Worm (Caenorhabditis elegans) whole organism, L4 larva: ENCODE results near the gene H11E01.3.

Experiments
- D1046.2 ChIP-seq: fragments of 200-800 bp; sonication (Bioruptor generic); IDR thresholded peaks from 2 replicates; pipeline ENCODE4 v1.3.6; 2022; ENCODE audit warnings: missing genetic modification characterization, missing compliant biosample characterization
- F10B5.3 ChIP-seq: sonication (generic microtip); optimal IDR thresholded peaks from 2 replicates; lab custom pipeline; 2016; ENCODE audit warnings: mild to moderate bottlenecking, missing genetic modification characterization, missing compliant biosample characterization
- F26F4.8 ChIP-seq: fragments of 200-800 bp; sonication (Bioruptor generic); conservative IDR thresholded peaks from 2 replicates; pipeline ENCODE4 v1.3.6; 2022; ENCODE audit warnings: missing genetic modification characterization, missing compliant biosample characterization
- F49E8.2 ChIP-seq: sonication (generic microtip); optimal IDR thresholded peaks from 2 replicates; lab custom pipeline; 2016; ENCODE audit warnings: missing compliant biosample characterization, mild to moderate bottlenecking, missing genetic modification characterization, borderline replicate concordance
- T26A8.4 ChIP-seq: fragments of 200-800 bp; sonication (Bioruptor generic); IDR thresholded peaks from 2 replicates; pipeline ENCODE4 v1.3.6; 2022; ENCODE audit warnings: missing genetic modification characterization, missing compliant biosample characterization
- Y105C5A.15 ChIP-seq: fragments of 200-800 bp; sonication (Bioruptor generic); IDR thresholded peaks from 2 replicates; pipeline ENCODE4 v1.3.6; 2022; ENCODE audit warnings: missing genetic modification characterization, missing compliant biosample characterization
- ZK546.5 ChIP-seq, 2 experiments: sonication (generic microtip); optimal IDR thresholded peaks; 2 replicates each; lab custom pipeline; 2017; ENCODE audit warnings: missing biosample characterization in 2 of 2, missing genetic modification characterization in 2 of 2
- aha-1 ChIP-seq: fragments of 150-350 bp; peaks from one replicate; lab custom pipeline; 2014; ENCODE audit warnings: missing biosample characterization, missing genetic modification characterization
- aly-2 ChIP-seq: sonication (generic microtip); optimal IDR thresholded peaks from 2 replicates; lab custom pipeline; 2018; ENCODE audit warnings: missing biosample characterization, missing genetic modification characterization
- ceh-20 ChIP-seq: fragments of 200-800 bp; sonication (Bioruptor generic); IDR thresholded peaks from 2 replicates; pipeline ENCODE4 v1.3.6; 2022; ENCODE audit warnings: missing genetic modification reagents, missing genetic modification characterization, missing compliant biosample characterization
- ceh-28 ChIP-seq: fragments of 150-350 bp; optimal IDR thresholded peaks from 2 replicates; lab custom pipeline; 2014; ENCODE audit warnings: missing biosample characterization, missing genetic modification reagents, missing genetic modification characterization
- ceh-44 ChIP-seq: fragments of 200-800 bp; sonication (Bioruptor generic); IDR thresholded peaks from 2 replicates; pipeline ENCODE4 v1.3.6; 2022; ENCODE audit warnings: missing genetic modification reagents, missing genetic modification characterization, missing compliant biosample characterization
- ceh-62 ChIP-seq: sonication (generic microtip); optimal IDR thresholded peaks from 2 replicates; lab custom pipeline; 2017; ENCODE audit warnings: missing biosample characterization, missing genetic modification characterization
- ces-1 ChIP-seq: fragments of 150-350 bp; sonication (generic microtip); optimal IDR thresholded peaks from 4 replicates; lab custom pipeline; 2014; ENCODE audit warnings: missing biosample characterization, missing genetic modification reagents, missing genetic modification characterization
- cey-2 ChIP-seq: sonication (generic microtip); optimal IDR thresholded peaks from 3 replicates; lab custom pipeline; 2017; ENCODE audit warnings: missing genetic modification characterization, mild to moderate bottlenecking, missing compliant biosample characterization, antibody characterized with exemption, borderline replicate concordance; ENCODE audit not compliant: insufficient read depth
- daf-12 ChIP-seq: fragments of 150-350 bp; optimal IDR thresholded peaks from 2 replicates; lab custom pipeline; 2014; ENCODE audit warnings: missing biosample characterization, missing genetic modification reagents, missing genetic modification characterization
- daf-16 ChIP-seq, 3 experiments: sonication (generic microtip); optimal IDR thresholded peaks; 2 replicates each; lab custom pipeline; 2016 to 2017; ENCODE audit warnings: missing genetic modification characterization in 3 of 3, missing genetic modification reagents in 3 of 3, mild to moderate bottlenecking in 2 of 3, missing compliant biosample characterization in 2 of 3, missing biosample characterization in 1 of 3, moderate library complexity in 1 of 3
- dpl-1 ChIP-seq: fragments of 150-350 bp; optimal IDR thresholded peaks from 2 replicates; lab custom pipeline; 2014; ENCODE audit warnings: missing biosample characterization, missing genetic modification reagents, missing genetic modification characterization
- egl-43 ChIP-seq: fragments of 200-800 bp; sonication (Bioruptor generic); IDR thresholded peaks from 2 replicates; pipeline ENCODE4 v1.3.6; 2022; ENCODE audit warnings: missing genetic modification reagents, missing genetic modification characterization, missing compliant biosample characterization
- hmg-1.1 ChIP-seq: fragments of 200-800 bp; sonication (Bioruptor generic); IDR thresholded peaks from 2 replicates; pipeline ENCODE4 v1.3.6; 2022; ENCODE audit warnings: missing genetic modification reagents, missing genetic modification characterization, missing compliant biosample characterization
- lin-1 ChIP-seq: fragments of 200-800 bp; sonication (Bioruptor generic); IDR thresholded peaks from 2 replicates; pipeline ENCODE4 v1.3.6; 2022; ENCODE audit warnings: missing genetic modification reagents, missing genetic modification characterization, missing compliant biosample characterization
- lin-13 ChIP-seq: fragments of 150-350 bp; optimal IDR thresholded peaks from 2 replicates; lab custom pipeline; 2014; ENCODE audit warnings: missing biosample characterization, missing genetic modification reagents, missing genetic modification characterization
- lir-3 ChIP-seq: sonication (generic microtip); optimal IDR thresholded peaks from 2 replicates; lab custom pipeline; 2016; ENCODE audit warnings: mild to moderate bottlenecking, missing genetic modification characterization, missing compliant biosample characterization
- mxl-2 ChIP-seq: fragments of 200-800 bp; sonication (Bioruptor generic); conservative IDR thresholded peaks from 2 replicates; pipeline ENCODE4 v1.3.6; 2022; ENCODE audit warnings: missing genetic modification reagents, missing genetic modification characterization, missing compliant biosample characterization
- nhr-237 ChIP-seq: sonication (generic microtip); optimal IDR thresholded peaks from 2 replicates; lab custom pipeline; 2017; ENCODE audit warnings: missing biosample characterization, missing genetic modification characterization
- nhr-28 ChIP-seq: fragments of 150-350 bp; optimal IDR thresholded peaks from 2 replicates; lab custom pipeline; 2014; ENCODE audit warnings: missing biosample characterization, missing genetic modification characterization
- nhr-42 ChIP-seq: fragments of 200-800 bp; sonication (Bioruptor generic); IDR thresholded peaks from 2 replicates; pipeline ENCODE4 v1.3.6; 2022; ENCODE audit warnings: missing genetic modification characterization, missing compliant biosample characterization
- nhr-6 ChIP-seq: fragments of 150-350 bp; optimal IDR thresholded peaks from 2 replicates; lab custom pipeline; 2014; ENCODE audit warnings: missing biosample characterization, missing genetic modification characterization
- sdz-12 ChIP-seq: fragments of 200-800 bp; sonication (Bioruptor generic); optimal IDR thresholded peaks from 2 replicates; lab custom pipeline; 2018; ENCODE audit warnings: mild to moderate bottlenecking, missing genetic modification characterization, missing compliant biosample characterization
- set-16 ChIP-seq: fragments of 200-800 bp; sonication (Bioruptor generic); IDR thresholded peaks from 2 replicates; pipeline ENCODE4 v1.3.6; 2022; ENCODE audit warnings: missing genetic modification reagents, missing genetic modification characterization, missing compliant biosample characterization
- spr-1 ChIP-seq: sonication (generic microtip); optimal IDR thresholded peaks from 2 replicates; lab custom pipeline; 2016; ENCODE audit warnings: mild to moderate bottlenecking, missing genetic modification characterization, missing compliant biosample characterization
- tra-1 ChIP-seq: fragments of 200-800 bp; sonication (Bioruptor generic); IDR thresholded peaks from 2 replicates; pipeline ENCODE4 v1.3.6; 2022; ENCODE audit warnings: missing genetic modification reagents, missing genetic modification characterization, missing compliant biosample characterization
- unc-62 ChIP-seq, 3 experiments: fragments of 150-350 bp in 1 of 3; sonication (generic microtip); optimal IDR thresholded peaks in 2 of 3; peaks in 1 of 3; 1 replicate in 1 of 3; 2 replicates in 2 of 3; lab custom pipeline; 2014 to 2017; ENCODE audit warnings: missing biosample characterization in 3 of 3, missing genetic modification characterization in 3 of 3, missing genetic modification reagents in 3 of 3, missing genotype in 1 of 3

H11E01.3 gene

ce11 chrX:1627013-1627412 is 22.3 kb downstream of the H11E01.3 start (continued):
- TF ChIP-seq F10B5.3 (peak; percentile 95), spr-1 (tag; lab: Kevin White, UChicago) (peak; percentile 96), D1046.2 (GFP tag; lab: Robert Waterston, UW) (peak; percentile 84; the same call in 1 of the 2 replicates), nhr-6 (peak; percentile 93), aly-2 (tag; lab: Kevin White, UChicago) (no peak), sdz-12 (GFP tag; lab: Kevin White, UChicago) (peak; percentile 8), lin-13 (GFP tag; lab: Kevin White, UChicago) (peak; percentile 97), unc-62 (GFP tag; optimal IDR thresholded peaks at IDR 0.05 in 1 of 2; lab: Kevin White, UChicago) (peak; percentile 79 to 99), unc-62 (tag; optimal IDR thresholded peaks at IDR 0.05; lab: Kevin White, UChicago) (peak; percentile 88), hmg-1.1 (GFP tag; lab: Robert Waterston, UW) (peak; percentile 100), nhr-42 (GFP tag; lab: Robert Waterston, UW) (peak; percentile 99), F26F4.8 (GFP tag; lab: Robert Waterston, UW) (no peak)
- TF ChIP-seq, all 104 proteins: peak for 84

- TF ChIP-seq nhr-28 (tag; lab: Kevin White, UChicago) (no peak), nhr-237 (tag; lab: Kevin White, UChicago) (no peak), T26A8.4 (GFP tag; lab: Robert Waterston, UW) (no peak), lin-13 (GFP tag; lab: Kevin White, UChicago) (no peak)
Observed at ce11 chrX:1627837-1628236, 23.1 kb downstream of the H11E01.3 start, which contains the start of gene fbxb-58. fbxb-58 (plus strand) TSS chrX:1628137.

DNA sequence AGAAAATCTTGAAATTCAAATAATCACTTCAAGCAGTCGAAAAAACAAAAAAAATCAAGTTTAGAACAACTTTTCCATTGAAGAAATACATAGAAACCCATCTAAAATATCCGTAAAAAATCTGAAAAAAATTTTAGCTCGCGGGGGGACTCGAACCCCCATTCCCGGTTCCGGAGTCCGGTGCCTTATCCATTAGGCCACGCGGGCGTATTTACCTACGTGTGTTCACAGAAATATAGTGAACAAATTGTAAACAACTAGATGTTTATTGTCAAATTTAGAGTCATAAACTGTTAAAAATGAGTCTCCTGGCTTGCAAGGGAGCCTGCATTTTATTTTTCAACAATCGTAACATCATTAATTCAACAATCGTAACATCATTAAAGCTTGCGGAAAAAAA is 25.0 kb downstream of the H11E01.3 start:
- TF ChIP-seq ceh-28 (tag; lab: Kevin White, UChicago): no peak
- no peak for TF ChIP-seq nhr-28 (tag; lab: Kevin White, UChicago)
- TF ChIP-seq mxl-2 (GFP tag; lab: Robert Waterston, UW): no peak
- no peak for TF ChIP-seq tra-1 (GFP tag; lab: Robert Waterston, UW)
- TF ChIP-seq ceh-44 (GFP tag; lab: Robert Waterston, UW): no peak
- no peak for TF ChIP-seq lin-1 (GFP tag; lab: Robert Waterston, UW)
- TF ChIP-seq ceh-20 (GFP tag; lab: Robert Waterston, UW): no peak
- TF ChIP-seq nhr-42 (GFP tag; lab: Robert Waterston, UW): no peak

DNA sequence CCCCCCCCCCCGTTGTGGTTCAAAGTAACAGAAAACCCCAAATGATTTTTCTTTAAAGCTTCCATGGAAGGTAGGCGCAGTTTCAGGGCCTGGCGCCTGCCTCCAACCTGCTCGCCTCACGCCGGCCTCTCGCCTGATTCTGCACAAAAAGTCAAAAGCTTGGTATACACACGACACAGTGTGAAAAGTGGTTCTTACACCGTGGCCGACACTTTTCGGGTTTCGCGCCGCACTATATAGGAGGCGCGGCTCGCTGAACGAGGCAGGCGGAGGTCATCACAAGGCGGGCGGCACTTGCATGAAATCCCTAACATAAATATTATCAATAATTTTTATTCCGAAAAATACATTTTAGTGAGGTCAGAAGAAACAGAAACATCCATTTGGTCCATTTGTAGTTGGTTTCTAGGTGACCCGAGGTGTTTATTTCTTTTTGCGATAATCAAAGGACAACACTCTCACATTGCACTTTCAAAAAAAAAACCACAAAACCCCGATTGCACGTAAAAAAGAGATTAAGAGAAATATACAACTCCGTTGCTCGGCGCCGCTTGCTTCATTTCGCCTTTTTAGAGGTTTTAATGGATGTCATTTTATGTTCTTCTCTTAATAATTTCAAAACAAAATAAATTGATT is 26.3 kb downstream of the H11E01.3 start, which contains the start of gene ZK380.2:
Gene ZK380.2 (plus strand): TSS at position 586 of the 636 bp plus-strand sequence.
- TF ChIP-seq lir-3 (no peak), aha-1 (tag; lab: Kevin White, UChicago) (peak; percentile 67), set-16 (peak; percentile 49), egl-43 (peak; percentile 65; the same call in 1 of the 2 replicates)

- TF ChIP-seq cey-2 (tag; lab: Kevin White, UChicago) (no peak), ceh-44 (GFP tag; lab: Robert Waterston, UW) (no peak), daf-16 (GFP tag; optimal IDR thresholded peaks at IDR 0.05; lab: Kevin White, UChicago) (no peak), daf-16 (tag; optimal IDR thresholded peaks at IDR 0.05; lab: Kevin White, UChicago) (peak; percentile 14), lin-13 (GFP tag; lab: Kevin White, UChicago) (peak; percentile 1), ZK546.5 (tag; optimal IDR thresholded peaks at IDR 0.05; lab: Kevin White, UChicago) (no peak), dpl-1 (GFP tag; lab: Kevin White, UChicago) (no peak), daf-12 (tag; lab: Kevin White, UChicago) (no peak), unc-62 (GFP tag; optimal IDR thresholded peaks at IDR 0.05 in 1 of 2; lab: Kevin White, UChicago) (peak in 1 of 2 experiments; percentile 98), unc-62 (tag; optimal IDR thresholded peaks at IDR 0.05; lab: Kevin White, UChicago) (no peak), ces-1 (GFP tag; lab: Kevin White, UChicago) (no peak), Y105C5A.15 (GFP tag; lab: Robert Waterston, UW) (no peak), lin-1 (GFP tag; lab: Robert Waterston, UW) (no peak), F49E8.2 (tag; lab: Kevin White, UChicago) (peak; percentile 12), nhr-237 (tag; lab: Kevin White, UChicago) (no peak), ceh-62 (tag; lab: Kevin White, UChicago) (no peak)
Observed at ce11 chrX:1643442-1644096, 38.9 kb downstream of the H11E01.3 start.
